Worm (Caenorhabditis elegans): Measurements from ENCODE around the gene cox-10.

cox-10 gene

DNA sequence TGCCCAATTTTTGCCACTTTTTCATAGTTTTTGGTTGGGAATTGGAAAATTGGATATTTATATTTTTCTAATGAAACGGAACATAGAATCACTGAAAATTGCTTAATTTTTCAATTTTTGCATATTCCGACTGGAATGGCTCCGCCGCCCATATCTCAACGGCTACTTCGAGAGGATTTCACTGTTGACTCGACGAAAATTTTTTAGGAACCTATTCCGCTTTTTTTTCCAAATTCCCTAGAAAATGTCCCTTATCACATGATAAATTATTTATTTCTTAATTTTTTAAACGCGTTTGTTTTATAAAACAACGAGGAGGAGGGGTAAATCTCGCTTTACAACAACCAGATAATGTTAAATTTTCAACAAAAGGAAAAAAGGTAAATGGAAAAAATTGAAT, 47.0 kb downstream of the cox-10 start:
- TF ChIP-seq scrt-1 (GFP tag; IDR thresholded peaks at IDR 0.05) (no peak), sea-1 (GFP tag; conservative IDR thresholded peaks at IDR 0.05) (no peak), tbx-11 (GFP tag; IDR thresholded peaks at IDR 0.05) (no peak), ama-1 (optimal IDR thresholded peaks at IDR 0.05) (no peak)

DNA sequence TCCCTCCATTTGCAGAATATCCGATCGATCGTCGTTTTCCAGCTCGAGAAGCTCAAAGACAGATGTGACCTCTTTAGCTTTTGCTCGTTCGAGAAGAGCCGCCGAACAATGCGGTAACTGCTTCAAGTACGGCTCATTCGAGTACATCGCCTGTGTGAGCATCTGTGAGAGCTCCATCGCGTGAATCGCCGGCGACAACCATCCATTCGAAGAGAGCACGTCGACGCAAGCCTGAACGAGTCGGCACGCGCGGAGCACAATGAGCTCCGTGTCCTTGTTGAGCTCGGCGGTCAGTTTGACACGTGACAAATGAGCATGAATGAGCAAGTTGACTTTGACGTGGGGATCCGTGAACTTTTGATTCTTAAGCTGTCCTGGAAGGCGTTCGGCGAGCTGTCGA, 48.1 kb downstream of the cox-10 start:
- TF ChIP-seq aly-1 (tag; optimal IDR thresholded peaks at IDR 0.05) (peak; percentile 1), hmg-4 (GFP tag; optimal IDR thresholded peaks at IDR 0.05) (no peak)

DNA sequence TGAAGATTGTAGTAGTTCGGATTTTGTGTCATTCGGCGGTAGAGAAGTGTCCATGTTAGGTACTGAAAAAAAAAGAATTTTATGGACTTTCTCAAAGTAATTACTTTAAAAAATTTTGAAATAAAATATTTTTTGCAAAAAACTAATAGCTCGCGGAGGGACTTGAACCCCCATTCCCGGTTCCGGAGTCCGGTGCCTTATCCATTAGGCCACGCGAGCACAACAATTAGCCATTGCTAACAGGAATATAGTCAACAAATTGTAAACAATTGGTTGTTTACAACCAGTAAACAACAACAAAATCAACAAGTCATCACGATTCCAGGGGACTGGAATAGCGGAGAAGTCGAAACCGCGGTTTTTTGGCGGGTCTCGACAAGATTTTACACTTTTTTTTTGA, 48.9 kb downstream of the cox-10 start:
- no peak for TF ChIP-seq ceh-36 (tag; optimal IDR thresholded peaks at IDR 0.05)
- no peak for TF ChIP-seq pes-1 (GFP tag; IDR thresholded peaks at IDR 0.05)
- no peak for TF ChIP-seq tbx-11 (GFP tag; IDR thresholded peaks at IDR 0.05)
- TF ChIP-seq B0310.2 (tag; optimal IDR thresholded peaks at IDR 0.05), result no peak
- no peak for TF ChIP-seq aly-1 (tag; optimal IDR thresholded peaks at IDR 0.05)
- TF ChIP-seq hnd-1 (tag; optimal IDR thresholded peaks at IDR 0.05), result no peak
- TF ChIP-seq ceh-13 (GFP tag; optimal IDR thresholded peaks at IDR 0.05), result no peak
- no peak for TF ChIP-seq flt-1 (GFP tag; IDR thresholded peaks at IDR 0.05)
- no peak for TF ChIP-seq tra-4 (tag; optimal IDR thresholded peaks at IDR 0.05)

DNA sequence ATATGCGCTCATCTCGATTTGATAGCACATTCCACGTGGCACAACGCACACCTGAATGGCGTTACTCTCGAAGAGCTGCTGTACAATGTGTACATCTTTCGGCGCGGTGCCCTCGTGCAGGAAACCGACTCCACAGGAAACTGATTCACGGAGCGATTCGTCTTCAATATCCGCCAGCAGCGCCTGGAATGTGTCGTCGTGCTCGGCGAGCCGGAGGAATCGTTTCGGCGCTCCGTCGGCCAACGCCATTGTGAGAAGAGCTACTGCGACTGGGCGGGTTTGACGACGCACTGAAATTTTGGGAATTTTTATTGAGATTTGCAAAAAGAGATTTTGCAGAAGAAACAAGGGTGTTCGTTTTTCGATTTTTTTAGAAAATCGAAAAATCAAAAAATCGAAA, 50.2 kb downstream of the cox-10 start:
- TF ChIP-seq ama-1 (optimal IDR thresholded peaks at IDR 0.05), result no peak
- TF ChIP-seq scrt-1 (GFP tag; IDR thresholded peaks at IDR 0.05), result no peak
- no peak for TF ChIP-seq ets-7 (tag; optimal IDR thresholded peaks at IDR 0.05)
- no peak for TF ChIP-seq tbx-37 (GFP tag; conservative IDR thresholded peaks at IDR 0.05)
- TF ChIP-seq B0310.2 (tag; optimal IDR thresholded peaks at IDR 0.05), result no peak
- TF ChIP-seq tbx-11 (GFP tag; IDR thresholded peaks at IDR 0.05), result no peak
- TF ChIP-seq tra-4 (tag; optimal IDR thresholded peaks at IDR 0.05), result no peak
- TF ChIP-seq flt-1 (GFP tag; IDR thresholded peaks at IDR 0.05), result no peak
- TF ChIP-seq hnd-1 (tag; optimal IDR thresholded peaks at IDR 0.05), result no peak
- no peak for TF ChIP-seq hmbx-1 (tag; optimal IDR thresholded peaks at IDR 0.05)
- TF ChIP-seq sea-1 (GFP tag; conservative IDR thresholded peaks at IDR 0.05), result no peak
- no peak for TF ChIP-seq pes-1 (GFP tag; IDR thresholded peaks at IDR 0.05)
- no peak for TF ChIP-seq aly-1 (tag; optimal IDR thresholded peaks at IDR 0.05)
- no peak for TF ChIP-seq ceh-13 (GFP tag; optimal IDR thresholded peaks at IDR 0.05)
- no peak for TF ChIP-seq ceh-36 (tag; optimal IDR thresholded peaks at IDR 0.05)
- TF ChIP-seq F13C5.2 (tag; optimal IDR thresholded peaks at IDR 0.05), result no peak
- no peak for TF ChIP-seq hmg-4 (GFP tag; optimal IDR thresholded peaks at IDR 0.05)
